Worm (Caenorhabditis elegans) whole organism, L2 larva: ENCODE data around the gene pgp-3.
A peak's percentile ranks its signal among the peaks of the same experiment; 100 is the strongest.

Experiments
- C34F6.9 ChIP-seq: fragments of 150-350 bp; optimal IDR thresholded peaks from 2 replicates; lab custom pipeline; 2014; ENCODE audit warnings: missing biosample characterization, missing genetic modification characterization
- R02D3.7 ChIP-seq: fragments of 150-350 bp; optimal IDR thresholded peaks from 2 replicates; lab custom pipeline; 2014; ENCODE audit warnings: missing biosample characterization, missing genetic modification characterization
- ZK546.5 ChIP-seq: sonication (generic microtip); optimal IDR thresholded peaks from 2 replicates; lab custom pipeline; 2017; ENCODE audit warnings: missing biosample characterization, missing genetic modification characterization
- alr-1 ChIP-seq: fragments of 150-350 bp; optimal IDR thresholded peaks from 2 replicates; lab custom pipeline; 2014; ENCODE audit warnings: missing biosample characterization, missing genetic modification characterization
- aly-2 ChIP-seq: fragments of 150-350 bp; optimal IDR thresholded peaks from 2 replicates; lab custom pipeline; 2014; ENCODE audit warnings: missing biosample characterization, missing genetic modification characterization
- ama-1 ChIP-seq: fragments of 150-350 bp; optimal IDR thresholded peaks from 2 replicates; lab custom pipeline; 2018; ENCODE audit warnings: inconsistent platforms
- blmp-1 ChIP-seq: sonication (generic microtip); optimal IDR thresholded peaks from 2 replicates; lab custom pipeline; 2017; ENCODE audit warnings: missing genetic modification characterization, mild to moderate bottlenecking, missing compliant biosample characterization, antibody characterized with exemption, moderate library complexity; ENCODE audit not compliant: insufficient read depth
- ceh-16 ChIP-seq: fragments of 150-350 bp; optimal IDR thresholded peaks from 2 replicates; lab custom pipeline; 2014; ENCODE audit warnings: missing biosample characterization, missing genetic modification characterization
- ceh-82 ChIP-seq: fragments of 150-350 bp; optimal IDR thresholded peaks from 2 replicates; lab custom pipeline; 2014; ENCODE audit warnings: missing biosample characterization, missing genetic modification characterization
- crh-2 ChIP-seq: sonication (generic microtip); optimal IDR thresholded peaks from 2 replicates; lab custom pipeline; 2017; ENCODE audit warnings: missing biosample characterization, missing genetic modification characterization
- dmd-4 ChIP-seq: sonication (generic microtip); optimal IDR thresholded peaks from 2 replicates; lab custom pipeline; 2017; ENCODE audit warnings: missing biosample characterization, missing genetic modification characterization
- egl-27 ChIP-seq: sonication (generic microtip); optimal IDR thresholded peaks from 3 replicates; lab custom pipeline; 2017; ENCODE audit warnings: missing biosample characterization, missing genetic modification reagents, missing genetic modification characterization
- elt-3 ChIP-seq: sonication (generic microtip); optimal IDR thresholded peaks from 2 replicates; lab custom pipeline; 2017; ENCODE audit warnings: missing biosample characterization, missing genetic modification characterization
- fos-1 ChIP-seq: fragments of 150-350 bp; optimal IDR thresholded peaks from 2 replicates; lab custom pipeline; 2014; ENCODE audit warnings: missing biosample characterization, missing genetic modification characterization
- gmeb-1 ChIP-seq: fragments of 150-350 bp; optimal IDR thresholded peaks from 2 replicates; lab custom pipeline; 2014; ENCODE audit warnings: missing biosample characterization, missing genetic modification characterization
- lin-13 ChIP-seq: fragments of 150-350 bp; optimal IDR thresholded peaks from 2 replicates; lab custom pipeline; 2014; ENCODE audit warnings: missing biosample characterization, missing genetic modification reagents, missing genetic modification characterization
- mab-5 ChIP-seq: fragments of 150-350 bp; optimal IDR thresholded peaks from 2 replicates; lab custom pipeline; 2014; ENCODE audit warnings: missing biosample characterization, missing genetic modification characterization
- mbf-1 ChIP-seq: sonication (generic microtip); optimal IDR thresholded peaks from 2 replicates; lab custom pipeline; 2017; ENCODE audit warnings: missing biosample characterization, missing genetic modification characterization
- nhr-11 ChIP-seq: fragments of 150-350 bp; optimal IDR thresholded peaks from 2 replicates; lab custom pipeline; 2014; ENCODE audit warnings: missing biosample characterization, missing genetic modification characterization
- nhr-12 ChIP-seq: fragments of 150-350 bp; optimal IDR thresholded peaks from 2 replicates; lab custom pipeline; 2014; ENCODE audit warnings: missing biosample characterization, missing genetic modification characterization
- nhr-129 ChIP-seq: fragments of 150-350 bp; optimal IDR thresholded peaks from 2 replicates; lab custom pipeline; 2014; ENCODE audit warnings: missing biosample characterization, missing genetic modification characterization
- nhr-21 ChIP-seq: fragments of 150-350 bp; optimal IDR thresholded peaks from 2 replicates; lab custom pipeline; 2014; ENCODE audit warnings: missing biosample characterization, missing genetic modification characterization
- nhr-23 ChIP-seq: fragments of 150-350 bp; optimal IDR thresholded peaks from 2 replicates; lab custom pipeline; 2014; ENCODE audit warnings: missing biosample characterization, missing genetic modification reagents, missing genetic modification characterization
- nhr-237 ChIP-seq: fragments of 150-350 bp; optimal IDR thresholded peaks from 2 replicates; lab custom pipeline; 2014; ENCODE audit warnings: missing biosample characterization, missing genetic modification characterization
- nhr-25 ChIP-seq: fragments of 150-350 bp; sonication (generic microtip); optimal IDR thresholded peaks from 3 replicates; lab custom pipeline; 2014; ENCODE audit warnings: missing biosample characterization, missing genetic modification characterization
- nhr-6 ChIP-seq: fragments of 150-350 bp; optimal IDR thresholded peaks from 2 replicates; lab custom pipeline; 2014; ENCODE audit warnings: missing biosample characterization, missing genetic modification characterization
- nhr-77 ChIP-seq: fragments of 150-350 bp; optimal IDR thresholded peaks from 2 replicates; lab custom pipeline; 2014; ENCODE audit warnings: missing biosample characterization, missing genetic modification characterization
- peb-1 ChIP-seq: fragments of 150-350 bp; optimal IDR thresholded peaks from 2 replicates; lab custom pipeline; 2014; ENCODE audit warnings: missing biosample characterization, missing genetic modification characterization
- sem-4 ChIP-seq: fragments of 150-350 bp; optimal IDR thresholded peaks from 2 replicates; lab custom pipeline; 2014; ENCODE audit warnings: missing biosample characterization, missing genetic modification reagents, missing genetic modification characterization
- sma-3 ChIP-seq: sonication (generic microtip); optimal IDR thresholded peaks from 2 replicates; lab custom pipeline; 2016; ENCODE audit warnings: missing genetic modification reagents, missing genetic modification characterization, missing compliant biosample characterization
- snpc-4 ChIP-seq: fragments of 150-350 bp; optimal IDR thresholded peaks from 2 replicates; lab custom pipeline; 2014; ENCODE audit warnings: missing biosample characterization, missing genetic modification characterization
- unc-39 ChIP-seq: fragments of 150-350 bp; optimal IDR thresholded peaks from 2 replicates; lab custom pipeline; 2014; ENCODE audit warnings: missing biosample characterization, missing genetic modification characterization
- unc-55 ChIP-seq: fragments of 150-350 bp; sonication (generic microtip); optimal IDR thresholded peaks from 3 replicates; lab custom pipeline; 2014; ENCODE audit warnings: missing biosample characterization, missing genetic modification reagents, missing genetic modification characterization
- unc-62 ChIP-seq: fragments of 150-350 bp; optimal IDR thresholded peaks from 2 replicates; lab custom pipeline; 2014; ENCODE audit warnings: missing biosample characterization, missing genetic modification reagents, missing genetic modification characterization
- ztf-11 ChIP-seq: sonication (generic microtip); optimal IDR thresholded peaks from 2 replicates; lab custom pipeline; 2017; ENCODE audit warnings: missing biosample characterization, missing genetic modification characterization
- ztf-4 ChIP-seq: fragments of 150-350 bp; optimal IDR thresholded peaks from 2 replicates; lab custom pipeline; 2014; ENCODE audit warnings: missing biosample characterization, missing genetic modification characterization

pgp-3 gene

DNA sequence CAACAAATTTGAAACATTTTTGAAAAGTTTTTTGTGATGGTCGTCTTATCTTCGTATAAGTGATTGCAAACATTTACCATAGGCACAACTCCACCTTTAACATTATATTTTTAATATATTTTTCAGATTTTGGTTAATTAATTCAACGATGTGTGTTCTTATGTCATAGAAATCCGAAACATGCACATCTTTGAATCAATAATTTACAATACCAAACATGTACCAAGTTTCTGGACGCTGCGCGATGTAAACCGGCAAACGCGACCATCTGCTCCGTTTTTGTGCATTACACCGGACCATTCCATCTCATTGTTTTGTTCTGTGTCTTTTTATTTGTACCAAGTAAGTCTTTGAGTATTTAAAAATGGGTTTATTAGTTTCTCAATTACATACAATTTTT is 5.6 kb downstream of the pgp-3 start, which contains the start of gene pgp-4:
pgp-4 (plus strand) TSS at position 301 of the 400 bp plus-strand sequence.
- TF ChIP-seq sma-3 (GFP tag; lab: Kevin White, UChicago) (no peak), egl-27 (tag; lab: Kevin White, UChicago) (no peak), unc-39 (no peak), nhr-129 (tag; lab: Kevin White, UChicago) (no peak), blmp-1 (tag; lab: Kevin White, UChicago) (no peak), nhr-21 (tag; lab: Kevin White, UChicago) (no peak), nhr-77 (tag; lab: Kevin White, UChicago) (no peak), unc-55 (GFP tag; lab: Kevin White, UChicago) (no peak), ztf-4 (tag; lab: Kevin White, UChicago) (no peak), fos-1 (no peak), ZK546.5 (tag; lab: Kevin White, UChicago) (no peak)

DNA sequence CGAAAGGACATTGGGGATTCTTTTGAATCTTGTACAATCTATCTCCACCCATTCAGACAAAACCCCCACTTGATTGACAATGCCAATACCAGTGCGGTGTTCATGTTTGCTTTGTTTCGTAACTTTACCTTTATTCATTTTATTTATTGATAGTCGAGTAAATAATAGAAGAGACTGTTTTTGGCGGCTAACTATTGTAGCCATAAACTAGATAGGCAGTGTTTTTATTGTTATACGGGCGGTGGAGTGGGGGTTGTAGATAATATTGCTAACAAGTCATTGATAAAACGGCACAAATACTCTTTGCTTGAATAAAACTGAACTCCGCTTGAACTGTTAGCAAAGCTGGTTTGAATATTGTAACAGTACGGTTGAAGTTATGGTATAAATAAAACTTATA is 13.0 kb downstream of the pgp-3 start:
- TF ChIP-seq unc-39: no peak
- no peak for TF ChIP-seq peb-1 (tag; lab: Kevin White, UChicago)
- TF ChIP-seq aly-2: no peak
- TF ChIP-seq ceh-82 (tag; lab: Kevin White, UChicago): no peak
- no peak for TF ChIP-seq crh-2 (tag; lab: Kevin White, UChicago)
- no peak for TF ChIP-seq lin-13 (GFP tag; lab: Kevin White, UChicago)
- no peak for TF ChIP-seq ama-1 (lab: Kevin White, UChicago)
- TF ChIP-seq, all 48 proteins: peak for 0

DNA sequence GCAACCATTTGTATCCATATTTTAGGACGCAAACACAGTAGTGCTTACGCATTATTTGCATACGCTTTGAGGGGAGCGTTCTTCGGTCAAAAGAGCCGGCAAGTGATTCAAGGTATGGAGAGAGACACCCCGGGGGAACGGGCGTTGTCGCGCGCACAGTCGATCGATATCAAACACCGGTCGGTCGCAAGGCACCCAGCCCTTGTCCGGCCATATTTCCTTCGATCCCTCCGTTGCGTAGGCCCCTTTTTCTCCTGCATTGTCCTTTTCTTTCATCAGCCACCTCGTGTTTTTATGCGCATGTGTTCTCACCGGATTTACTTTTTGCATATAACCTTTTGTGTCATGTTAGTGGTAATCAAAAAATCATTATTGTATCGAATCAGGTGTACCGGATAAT is 14.0 kb downstream of the pgp-3 start:
- TF ChIP-seq nhr-21 (tag; lab: Kevin White, UChicago) (no peak), gmeb-1 (no peak), dmd-4 (tag; lab: Kevin White, UChicago) (no peak), alr-1 (no peak), mbf-1 (tag; lab: Kevin White, UChicago) (no peak), sma-3 (GFP tag; lab: Kevin White, UChicago) (no peak), R02D3.7 (no peak), nhr-6 (tag; lab: Kevin White, UChicago) (no peak), egl-27 (tag; lab: Kevin White, UChicago) (no peak), elt-3 (tag; lab: Kevin White, UChicago) (no peak), unc-39 (no peak), ztf-11 (no peak), nhr-25 (tag; lab: Kevin White, UChicago) (no peak), nhr-129 (tag; lab: Kevin White, UChicago) (no peak), snpc-4 (tag; lab: Kevin White, UChicago) (no peak), ztf-4 (tag; lab: Kevin White, UChicago) (no peak), nhr-237 (tag; lab: Kevin White, UChicago) (no peak), nhr-23 (tag; lab: Kevin White, UChicago) (no peak), nhr-11 (tag; lab: Kevin White, UChicago) (no peak), aly-2 (no peak)

DNA sequence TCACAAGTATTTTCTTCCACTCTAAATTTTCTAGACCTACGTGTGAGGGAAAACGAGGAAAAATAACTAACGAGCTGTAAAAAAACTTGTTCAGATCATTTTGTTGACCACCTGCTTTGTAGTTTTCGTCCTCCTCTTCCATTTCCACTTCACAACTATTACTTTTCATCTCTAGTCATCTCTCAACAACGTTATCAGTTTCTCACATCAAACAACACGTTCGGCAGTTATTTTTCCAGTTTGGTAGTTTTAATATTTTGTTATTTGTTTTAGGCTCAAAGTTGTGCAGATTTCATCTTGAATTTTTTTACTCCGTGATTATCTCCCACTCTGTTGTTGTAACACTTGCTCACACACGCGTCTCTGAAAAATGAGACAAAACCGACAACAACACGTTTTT is 15.1 kb downstream of the pgp-3 start:
- TF ChIP-seq R02D3.7: no peak
- TF ChIP-seq mab-5 (tag; lab: Kevin White, UChicago): no peak
- TF ChIP-seq peb-1 (tag; lab: Kevin White, UChicago): no peak
- TF ChIP-seq C34F6.9 (tag; lab: Kevin White, UChicago): no peak
- no peak for TF ChIP-seq unc-55 (GFP tag; lab: Kevin White, UChicago)
- no peak for TF ChIP-seq lin-13 (GFP tag; lab: Kevin White, UChicago)
- TF ChIP-seq elt-3 (tag; lab: Kevin White, UChicago): no peak
- no peak for TF ChIP-seq aly-2
- no peak for TF ChIP-seq nhr-237 (tag; lab: Kevin White, UChicago)
- TF ChIP-seq sem-4 (tag; lab: Kevin White, UChicago): no peak
- no peak for TF ChIP-seq nhr-25 (tag; lab: Kevin White, UChicago)
- TF ChIP-seq ceh-16 (tag; lab: Kevin White, UChicago): no peak
- TF ChIP-seq unc-62: no peak
- no peak for TF ChIP-seq nhr-12

DNA sequence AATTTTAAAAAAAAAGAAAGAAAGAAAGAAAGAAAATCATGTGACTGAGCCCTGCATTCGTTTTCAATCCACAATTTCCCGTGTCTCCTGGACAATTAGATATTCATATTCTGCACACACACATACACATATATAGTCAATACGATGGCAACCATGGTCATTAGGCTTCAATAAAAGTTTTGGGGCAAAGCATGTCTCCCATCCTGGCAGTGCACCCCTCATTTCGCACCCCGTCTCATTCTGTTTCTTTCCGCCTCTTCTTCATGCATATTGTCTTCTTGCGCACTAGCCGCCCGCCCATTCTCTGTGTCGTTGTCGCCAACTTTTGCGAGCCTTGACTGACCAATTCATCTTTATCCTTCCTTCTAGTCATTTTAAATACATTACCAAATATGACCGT is 15.7 kb downstream of the pgp-3 start:
- TF ChIP-seq elt-3 (tag; lab: Kevin White, UChicago) (no peak), nhr-129 (tag; lab: Kevin White, UChicago) (peak; percentile 9)
